Worm (Caenorhabditis elegans) whole organism, L2 larva: ENCODE measurements around the gene nhr-57.

Source experiments
- C34F6.9 ChIP-seq: fragments of 150-350 bp; optimal IDR thresholded peaks from 2 replicates; lab custom pipeline; 2014; ENCODE audit warnings: missing biosample characterization, missing genetic modification characterization
- F13H6.1 ChIP-seq: sonication (generic microtip); optimal IDR thresholded peaks from 2 replicates; lab custom pipeline; 2016; ENCODE audit warnings: missing genetic modification characterization, missing compliant biosample characterization
- R02D3.7 ChIP-seq: fragments of 150-350 bp; optimal IDR thresholded peaks from 2 replicates; lab custom pipeline; 2014; ENCODE audit warnings: missing biosample characterization, missing genetic modification characterization
- Y55F3AM.14 ChIP-seq: fragments of 200-800 bp; sonication (Bioruptor generic); optimal IDR thresholded peaks from 2 replicates; lab custom pipeline; 2018; ENCODE audit warnings: mild to moderate bottlenecking, missing genetic modification characterization, missing compliant biosample characterization
- alr-1 ChIP-seq: fragments of 150-350 bp; optimal IDR thresholded peaks from 2 replicates; lab custom pipeline; 2014; ENCODE audit warnings: missing biosample characterization, missing genetic modification characterization
- aly-2 ChIP-seq: fragments of 150-350 bp; optimal IDR thresholded peaks from 2 replicates; lab custom pipeline; 2014; ENCODE audit warnings: missing biosample characterization, missing genetic modification characterization
- ama-1 ChIP-seq: fragments of 150-350 bp; optimal IDR thresholded peaks from 2 replicates; lab custom pipeline; 2018; ENCODE audit warnings: inconsistent platforms
- blmp-1 ChIP-seq: sonication (generic microtip); optimal IDR thresholded peaks from 2 replicates; lab custom pipeline; 2017; ENCODE audit warnings: missing genetic modification characterization, mild to moderate bottlenecking, missing compliant biosample characterization, antibody characterized with exemption, moderate library complexity; ENCODE audit not compliant: insufficient read depth
- ceh-16 ChIP-seq: fragments of 150-350 bp; optimal IDR thresholded peaks from 2 replicates; lab custom pipeline; 2014; ENCODE audit warnings: missing biosample characterization, missing genetic modification characterization
- ceh-82 ChIP-seq: fragments of 150-350 bp; optimal IDR thresholded peaks from 2 replicates; lab custom pipeline; 2014; ENCODE audit warnings: missing biosample characterization, missing genetic modification characterization
- dmd-4 ChIP-seq: sonication (generic microtip); optimal IDR thresholded peaks from 2 replicates; lab custom pipeline; 2017; ENCODE audit warnings: missing biosample characterization, missing genetic modification characterization
- egl-27 ChIP-seq: sonication (generic microtip); optimal IDR thresholded peaks from 3 replicates; lab custom pipeline; 2017; ENCODE audit warnings: missing biosample characterization, missing genetic modification reagents, missing genetic modification characterization
- elt-1 ChIP-seq: fragments of 150-350 bp; optimal IDR thresholded peaks from 2 replicates; lab custom pipeline; 2014; ENCODE audit warnings: missing biosample characterization, missing genetic modification characterization
- elt-3 ChIP-seq: sonication (generic microtip); optimal IDR thresholded peaks from 2 replicates; lab custom pipeline; 2017; ENCODE audit warnings: missing biosample characterization, missing genetic modification characterization
- gmeb-1 ChIP-seq: fragments of 150-350 bp; optimal IDR thresholded peaks from 2 replicates; lab custom pipeline; 2014; ENCODE audit warnings: missing biosample characterization, missing genetic modification characterization
- lin-11 ChIP-seq: fragments of 150-350 bp; sonication (generic microtip); optimal IDR thresholded peaks from 2 replicates; lab custom pipeline; 2014; ENCODE audit warnings: missing biosample characterization, missing genetic modification characterization, inconsistent platforms, mixed read lengths
- lin-39 ChIP-seq: fragments of 150-350 bp; optimal IDR thresholded peaks from 2 replicates; lab custom pipeline; 2014; ENCODE audit warnings: missing biosample characterization, missing genetic modification reagents, missing genetic modification characterization
- lsy-2 ChIP-seq, 2 experiments: fragments of 150-350 bp in 1 of 2; sonication (generic microtip) in 1 of 2; optimal IDR thresholded peaks; 2 replicates each; lab custom pipeline; 2014 to 2017; ENCODE audit warnings: missing biosample characterization in 2 of 2, missing genetic modification characterization in 2 of 2
- mab-5 ChIP-seq: fragments of 150-350 bp; optimal IDR thresholded peaks from 2 replicates; lab custom pipeline; 2014; ENCODE audit warnings: missing biosample characterization, missing genetic modification characterization
- mbf-1 ChIP-seq: sonication (generic microtip); optimal IDR thresholded peaks from 2 replicates; lab custom pipeline; 2017; ENCODE audit warnings: missing biosample characterization, missing genetic modification characterization
- mdl-1 ChIP-seq, 2 experiments: fragments of 150-350 bp in 1 of 2; sonication (generic microtip) in 1 of 2; optimal IDR thresholded peaks; 2 replicates each; lab custom pipeline; 2017; ENCODE audit warnings: missing biosample characterization in 2 of 2, missing genetic modification characterization in 2 of 2
- nhr-11 ChIP-seq: fragments of 150-350 bp; optimal IDR thresholded peaks from 2 replicates; lab custom pipeline; 2014; ENCODE audit warnings: missing biosample characterization, missing genetic modification characterization
- nhr-12 ChIP-seq: fragments of 150-350 bp; optimal IDR thresholded peaks from 2 replicates; lab custom pipeline; 2014; ENCODE audit warnings: missing biosample characterization, missing genetic modification characterization
- nhr-129 ChIP-seq: fragments of 150-350 bp; optimal IDR thresholded peaks from 2 replicates; lab custom pipeline; 2014; ENCODE audit warnings: missing biosample characterization, missing genetic modification characterization
- nhr-25 ChIP-seq: fragments of 150-350 bp; sonication (generic microtip); optimal IDR thresholded peaks from 3 replicates; lab custom pipeline; 2014; ENCODE audit warnings: missing biosample characterization, missing genetic modification characterization
- nhr-6 ChIP-seq: fragments of 150-350 bp; optimal IDR thresholded peaks from 2 replicates; lab custom pipeline; 2014; ENCODE audit warnings: missing biosample characterization, missing genetic modification characterization
- nhr-77 ChIP-seq: fragments of 150-350 bp; optimal IDR thresholded peaks from 2 replicates; lab custom pipeline; 2014; ENCODE audit warnings: missing biosample characterization, missing genetic modification characterization
- peb-1 ChIP-seq: fragments of 150-350 bp; optimal IDR thresholded peaks from 2 replicates; lab custom pipeline; 2014; ENCODE audit warnings: missing biosample characterization, missing genetic modification characterization
- sem-4 ChIP-seq: fragments of 150-350 bp; optimal IDR thresholded peaks from 2 replicates; lab custom pipeline; 2014; ENCODE audit warnings: missing biosample characterization, missing genetic modification reagents, missing genetic modification characterization
- sma-3 ChIP-seq: sonication (generic microtip); optimal IDR thresholded peaks from 2 replicates; lab custom pipeline; 2016; ENCODE audit warnings: missing genetic modification reagents, missing genetic modification characterization, missing compliant biosample characterization
- sma-9 ChIP-seq, 2 experiments: fragments of 150-350 bp in 1 of 2; sonication (generic microtip) in 1 of 2; optimal IDR thresholded peaks; 2 replicates each; lab custom pipeline; 2014 to 2016; ENCODE audit warnings: missing genetic modification characterization in 2 of 2, mild to moderate bottlenecking in 1 of 2, missing biosample characterization in 1 of 2, missing compliant biosample characterization in 1 of 2, missing genetic modification reagents in 1 of 2, moderate library complexity in 1 of 2
- unc-39 ChIP-seq: fragments of 150-350 bp; optimal IDR thresholded peaks from 2 replicates; lab custom pipeline; 2014; ENCODE audit warnings: missing biosample characterization, missing genetic modification characterization
- unc-55 ChIP-seq: fragments of 150-350 bp; sonication (generic microtip); optimal IDR thresholded peaks from 3 replicates; lab custom pipeline; 2014; ENCODE audit warnings: missing biosample characterization, missing genetic modification reagents, missing genetic modification characterization
- zag-1 ChIP-seq: fragments of 150-350 bp; optimal IDR thresholded peaks from 2 replicates; lab custom pipeline; 2014; ENCODE audit warnings: missing biosample characterization, missing genetic modification characterization
- ztf-1 ChIP-seq: fragments of 200-800 bp; sonication (Bioruptor generic); conservative IDR thresholded peaks from 2 replicates; pipeline ENCODE4 v1.3.6; 2022; ENCODE audit warnings: missing genetic modification characterization, missing compliant biosample characterization
- ztf-11 ChIP-seq: sonication (generic microtip); optimal IDR thresholded peaks from 2 replicates; lab custom pipeline; 2017; ENCODE audit warnings: missing biosample characterization, missing genetic modification characterization

Gene nhr-57

ce11 chrV:4175624-4176023 is 43.9 kb downstream of the nhr-57 start, which contains the start of the genes coh-4 and pid-5:
Gene coh-4 (minus strand): TSS chrV:4175640.
Gene pid-5 (plus strand): TSS chrV:4175882.
- TF ChIP-seq Y55F3AM.14 (GFP tag; lab: Kevin White, UChicago): no peak
- no peak for TF ChIP-seq mdl-1 (tag; optimal IDR thresholded peaks at IDR 0.05; lab: Kevin White, UChicago)
- TF ChIP-seq dmd-4: no peak
- no peak for TF ChIP-seq unc-39 (tag; lab: Kevin White, UChicago)
- no peak for TF ChIP-seq lin-39 (tag; lab: Kevin White, UChicago)

DNA sequence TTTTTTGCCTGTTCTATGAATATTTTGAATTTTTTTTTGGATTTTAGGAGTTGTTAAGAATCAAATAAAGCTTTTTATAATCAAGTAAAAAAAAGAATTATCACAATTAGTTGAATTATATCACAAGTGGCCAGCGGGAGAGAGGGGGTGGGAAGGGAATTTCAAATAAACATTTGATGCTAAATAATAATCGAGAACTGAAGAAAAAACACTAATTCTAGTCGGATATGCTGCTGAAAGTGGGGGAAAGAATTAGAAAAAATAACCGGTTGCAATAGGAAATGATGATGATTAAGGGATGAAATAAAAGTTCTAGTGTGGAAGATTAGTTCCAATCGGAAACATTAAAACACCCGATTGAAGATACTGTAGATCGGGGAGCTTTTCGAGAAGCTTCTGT is 49.6 kb downstream of the nhr-57 start:
- no peak for TF ChIP-seq nhr-11 (tag; lab: Kevin White, UChicago)
- TF ChIP-seq ceh-16: no peak
- no peak for TF ChIP-seq ztf-11 (tag; lab: Kevin White, UChicago)
- no peak for TF ChIP-seq R02D3.7 (tag; lab: Kevin White, UChicago)
- no peak for TF ChIP-seq ceh-82
- TF ChIP-seq nhr-12 (tag; lab: Kevin White, UChicago): no peak
- TF ChIP-seq sem-4 (tag; lab: Kevin White, UChicago): no peak
- TF ChIP-seq nhr-6 (tag; lab: Kevin White, UChicago): no peak
- TF ChIP-seq nhr-77: no peak
- no peak for TF ChIP-seq unc-55 (GFP tag; lab: Kevin White, UChicago)
- TF ChIP-seq lin-11: no peak
- no peak for TF ChIP-seq gmeb-1 (tag; lab: Kevin White, UChicago)
- no peak for TF ChIP-seq sma-3 (GFP tag; lab: Kevin White, UChicago)
- no peak for TF ChIP-seq zag-1
- TF ChIP-seq F13H6.1: no peak
- TF ChIP-seq C34F6.9 (tag; lab: Kevin White, UChicago): no peak
- TF ChIP-seq peb-1: no peak
- no peak for TF ChIP-seq elt-1
- no peak for TF ChIP-seq lsy-2 (tag; optimal IDR thresholded peaks at IDR 0.05; lab: Kevin White, UChicago)

DNA sequence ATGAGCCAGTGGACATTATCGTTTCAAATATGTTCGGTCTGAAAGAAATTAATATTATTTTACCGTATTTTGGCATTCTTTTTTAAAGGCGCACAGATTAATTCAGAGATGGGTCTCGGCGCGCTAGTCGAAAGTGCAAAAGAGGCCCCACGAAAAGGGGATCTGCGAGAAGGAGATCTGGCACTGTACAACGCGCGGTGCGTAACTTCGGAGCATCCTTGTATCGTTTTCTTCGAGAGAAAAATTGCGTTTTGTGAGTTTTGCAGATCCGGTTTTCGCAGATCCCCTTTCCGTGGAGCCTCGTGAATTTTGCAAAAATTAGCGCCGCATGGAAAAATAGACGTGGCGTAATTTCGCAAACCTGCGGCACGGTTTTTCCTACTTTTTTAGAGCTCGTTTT is 50.0 kb downstream of the nhr-57 start:
- TF ChIP-seq nhr-25 (tag; lab: Kevin White, UChicago): no peak
- no peak for TF ChIP-seq sma-9 (GFP tag; optimal IDR thresholded peaks at IDR 0.05; lab: Kevin White, UChicago)
- no peak for TF ChIP-seq sma-9 (tag; optimal IDR thresholded peaks at IDR 0.05; lab: Kevin White, UChicago)
- TF ChIP-seq sem-4 (tag; lab: Kevin White, UChicago): no peak
- TF ChIP-seq unc-39 (tag; lab: Kevin White, UChicago): no peak
- TF ChIP-seq mab-5: no peak
- TF ChIP-seq nhr-6 (tag; lab: Kevin White, UChicago): no peak
- TF ChIP-seq zag-1: no peak
- TF ChIP-seq gmeb-1 (tag; lab: Kevin White, UChicago): no peak
- TF ChIP-seq elt-3 (tag; lab: Kevin White, UChicago): no peak
- no peak for TF ChIP-seq C34F6.9 (tag; lab: Kevin White, UChicago)
- TF ChIP-seq ztf-1: no peak
- no peak for TF ChIP-seq ama-1 (lab: Kevin White, UChicago)
- TF ChIP-seq F13H6.1: no peak
- TF ChIP-seq lsy-2 (tag; optimal IDR thresholded peaks at IDR 0.05; lab: Kevin White, UChicago): no peak

DNA sequence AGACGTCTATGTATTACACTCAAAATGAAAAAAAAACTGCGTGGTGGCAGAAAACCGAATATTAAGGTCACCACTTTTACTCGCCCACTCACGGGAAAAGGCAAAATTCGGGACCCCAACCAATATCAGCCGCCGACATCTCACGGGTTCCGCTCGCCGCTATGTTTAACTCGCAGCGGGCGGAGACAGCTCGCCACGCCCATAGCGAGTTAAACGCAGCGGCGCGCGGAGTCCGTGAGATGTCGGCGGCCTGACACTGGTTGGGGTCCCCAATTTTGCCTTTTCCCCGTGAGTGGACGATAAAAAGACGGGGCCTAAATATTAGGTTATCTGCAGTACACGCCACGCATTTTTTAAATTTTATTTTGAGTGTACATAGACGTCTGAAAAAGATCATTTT is 50.9 kb downstream of the nhr-57 start:
- TF ChIP-seq lin-11: no peak
- TF ChIP-seq nhr-11 (tag; lab: Kevin White, UChicago): no peak
- TF ChIP-seq alr-1: no peak
- no peak for TF ChIP-seq mbf-1
- TF ChIP-seq aly-2: no peak
- TF ChIP-seq elt-1: no peak
- TF ChIP-seq egl-27 (tag; lab: Kevin White, UChicago): no peak
- TF ChIP-seq Y55F3AM.14 (GFP tag; lab: Kevin White, UChicago): no peak
- no peak for TF ChIP-seq gmeb-1 (tag; lab: Kevin White, UChicago)
- no peak for TF ChIP-seq mdl-1 (tag; optimal IDR thresholded peaks at IDR 0.05; lab: Kevin White, UChicago)
- no peak for TF ChIP-seq blmp-1 (tag; lab: Kevin White, UChicago)
- no peak for TF ChIP-seq ceh-16
- TF ChIP-seq lsy-2 (tag; optimal IDR thresholded peaks at IDR 0.05; lab: Kevin White, UChicago): no peak
- TF ChIP-seq nhr-129 (tag; lab: Kevin White, UChicago): no peak
- no peak for TF ChIP-seq ztf-1
- TF ChIP-seq ama-1 (lab: Kevin White, UChicago): no peak
